Fruit fly (Drosophila melanogaster): ENCODE data around the gene CG17193.

CG17193 gene

dm6 chr3R:20021152-20021769, 34.6 kb downstream of the CG17193 start, which contains the start of the genes PIG-L and psidin (continued):
- TF ChIP-seq hb (GFP tag; IDR thresholded peaks at IDR 0.05; ENCODE audit: partially characterized antibody) (peak; percentile 91), dan (GFP tag; IDR thresholded peaks at IDR 0.05) (no peak), peb (GFP tag; IDR thresholded peaks at IDR 0.05) (no peak), CG3838 (GFP tag; optimal IDR thresholded peaks at IDR 0.05) (peak; percentile 71), klu (GFP tag; IDR thresholded peaks at IDR 0.05) (peak; percentile 83), nom (GFP tag; optimal IDR thresholded peaks at IDR 0.05) (no peak), CG10959 (GFP tag; IDR thresholded peaks at IDR 0.05) (peak; percentile 40; the same call in 1 of the 2 replicates), cato (GFP tag; optimal IDR thresholded peaks at IDR 0.05; ENCODE audit: borderline replicate concordance) (peak; percentile 76), inv (GFP tag; IDR thresholded peaks at IDR 0.05; ENCODE audit: partially characterized antibody) (peak; percentile 87), ham (GFP tag; IDR thresholded peaks at IDR 0.05) (no peak), exex (tag; optimal IDR thresholded peaks at IDR 0.05) (peak; percentile 43), Xrp1 (GFP tag; IDR thresholded peaks at IDR 0.05) (peak; percentile 53; the same call in 1 of the 2 replicates), row (GFP tag; IDR thresholded peaks at IDR 0.05) (peak; percentile 94), sd (tag; optimal IDR thresholded peaks at IDR 0.05) (peak; percentile 83), MBD-R2 (GFP tag; IDR thresholded peaks at IDR 0.05) (peak; percentile 91), pb (GFP tag; optimal IDR thresholded peaks at IDR 0.05) (peak; percentile 37), psq (GFP tag; optimal IDR thresholded peaks at IDR 0.05) (peak; percentile 38), dpn (GFP tag; optimal IDR thresholded peaks at IDR 0.05) (peak; percentile 81 to 85), unc-4 (GFP tag; IDR thresholded peaks at IDR 0.05; ENCODE audit: partially characterized antibody) (peak; percentile 88), nerfin-2 (GFP tag; IDR thresholded peaks at IDR 0.05; ENCODE audit: partially characterized antibody) (peak; percentile 91), Fer1 (GFP tag; optimal IDR thresholded peaks at IDR 0.05) (peak; percentile 14), Sin3A (optimal IDR thresholded peaks at IDR 0.05) (peak; percentile 78), NFAT (GFP tag; IDR thresholded peaks at IDR 0.05) (peak; percentile 60), CG11085 (GFP tag; IDR thresholded peaks at IDR 0.05) (peak; percentile 35; the same call in 1 of the 2 replicates), Blimp-1 (GFP tag; optimal IDR thresholded peaks at IDR 0.05) (no peak), CG15601 (tag; optimal IDR thresholded peaks at IDR 0.05) (peak; percentile 84), CG30020 (tag; optimal IDR thresholded peaks at IDR 0.05) (peak; percentile 73), br (optimal IDR thresholded peaks at IDR 0.05) (no peak), CG9932 (GFP tag; IDR thresholded peaks at IDR 0.05) (peak; percentile 80; the same call in 1 of the 2 replicates), Dll (GFP tag; IDR thresholded peaks at IDR 0.05; ENCODE audit: partially characterized antibody) (peak; percentile 98), ftz-f1 (GFP tag; optimal IDR thresholded peaks at IDR 0.05) (no peak), ro (GFP tag; IDR thresholded peaks at IDR 0.05) (no peak), gce (GFP tag; IDR thresholded peaks at IDR 0.05) (peak; percentile 16; the same call in 1 of the 3 replicates), CG8944 (GFP tag; optimal IDR thresholded peaks at IDR 0.05) (peak; percentile 65), zfh2 (GFP tag; optimal IDR thresholded peaks at IDR 0.05) (peak; percentile 81), ATbp (GFP tag; optimal IDR thresholded peaks at IDR 0.05) (peak; percentile 18), shn (GFP tag; optimal IDR thresholded peaks at IDR 0.05) (peak; percentile 61), CG1832 (GFP tag; optimal IDR thresholded peaks at IDR 0.05) (no peak), tgo (GFP tag; IDR thresholded peaks at IDR 0.05) (peak; percentile 79), Poxn (GFP tag; IDR thresholded peaks at IDR 0.05) (no peak), CrebB (tag; optimal IDR thresholded peaks at IDR 0.05) (peak; percentile 53), CG7987 (GFP tag; optimal IDR thresholded peaks at IDR 0.05) (no peak), C15 (GFP tag; IDR thresholded peaks at IDR 0.05) (peak; percentile 57; the same call in 1 of the 3 replicates), so (GFP tag; IDR thresholded peaks at IDR 0.05) (no peak; the same call in 2 of the 3 replicates), CG17328 (GFP tag; IDR thresholded peaks at IDR 0.05) (peak; percentile 49), sima (GFP tag; optimal IDR thresholded peaks at IDR 0.05) (no peak), pum (GFP tag; optimal IDR thresholded peaks at IDR 0.05) (peak; percentile 72), Hr3 (GFP tag; optimal IDR thresholded peaks at IDR 0.05) (peak; percentile 87), crc (GFP tag; optimal IDR thresholded peaks at IDR 0.05) (peak; percentile 30), tap (tag; optimal IDR thresholded peaks at IDR 0.05) (no peak), CG3407 (GFP tag; optimal IDR thresholded peaks at IDR 0.05) (peak; percentile 63)

All from whole organism, embryonic.